Worm (Caenorhabditis elegans): ENCODE results near the gene Y39A1A.22.

Gene Y39A1A.22

DNA sequence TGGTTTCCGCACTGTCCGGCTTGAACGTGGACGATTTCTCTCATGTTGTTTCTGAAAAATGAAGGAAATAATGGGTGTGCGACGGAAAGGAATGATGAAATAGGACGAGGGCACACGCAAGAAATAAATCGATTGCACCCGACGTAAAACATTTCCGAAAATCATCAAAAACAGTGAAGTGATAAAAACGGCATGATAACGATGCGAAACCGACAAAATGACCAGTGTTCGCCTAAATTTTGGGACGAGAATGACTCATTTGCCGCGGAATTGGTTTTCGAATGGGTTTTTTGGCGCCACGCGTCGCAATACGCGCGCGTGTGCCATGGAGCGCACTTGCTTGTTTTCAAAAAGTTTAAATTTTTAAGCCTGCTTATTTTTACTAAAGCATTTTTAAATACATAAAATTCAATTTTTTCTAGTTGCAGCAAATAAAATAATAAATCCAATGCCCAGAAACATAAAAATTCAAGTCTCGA is 35.6 kb upstream of the Y39A1A.22 start, which contains the start of the genes tbb-1 and rib-2 (continued):
- TF ChIP-seq Y67H2A.10 (GFP tag; conservative IDR thresholded peaks at IDR 0.05): peak; percentile 94
- TF ChIP-seq ceh-58 (GFP tag; IDR thresholded peaks at IDR 0.05): no peak
- TF ChIP-seq snpc-1.1 (tag; optimal IDR thresholded peaks at IDR 0.05; ENCODE audit: insufficient read depth): peak; percentile 77
- no peak for TF ChIP-seq F22D6.2 (tag; optimal IDR thresholded peaks at IDR 0.05)
- no peak for TF ChIP-seq hlh-26 (GFP tag; conservative IDR thresholded peaks at IDR 0.05)
- TF ChIP-seq mes-4 (tag; optimal IDR thresholded peaks at IDR 0.05): no peak
- peak; percentile 38 for TF ChIP-seq die-1 (tag; optimal IDR thresholded peaks at IDR 0.05)
- TF ChIP-seq unc-130 (GFP tag; optimal IDR thresholded peaks at IDR 0.05): peak; percentile 96
- TF ChIP-seq hmg-20 (GFP tag; IDR thresholded peaks at IDR 0.05): peak; percentile 57; the same call in 1 of the 2 replicates
- peak; percentile 99 for TF ChIP-seq tlf-1 (GFP tag; optimal IDR thresholded peaks at IDR 0.05)
- no peak for TF ChIP-seq ztf-3 (GFP tag; optimal IDR thresholded peaks at IDR 0.05)
- peak; percentile 87 for TF ChIP-seq ceh-100 (GFP tag; IDR thresholded peaks at IDR 0.05)
- TF ChIP-seq madf-3 (GFP tag; IDR thresholded peaks at IDR 0.05): peak; percentile 97
- peak; percentile 85 for TF ChIP-seq cebp-1 (GFP tag; IDR thresholded peaks at IDR 0.05)
- peak; percentile 93 for TF ChIP-seq cebp-1 (tag; optimal IDR thresholded peaks at IDR 0.05)
- peak; percentile 76 for TF ChIP-seq tbp1 (GFP tag; optimal IDR thresholded peaks at IDR 0.05)
- TF ChIP-seq mxl-1 (tag; optimal IDR thresholded peaks at IDR 0.05): no peak
- TF ChIP-seq ZK185.1 (tag; optimal IDR thresholded peaks at IDR 0.05; ENCODE audit: poor library complexity, severe bottlenecking): no peak
- peak; percentile 97 for TF ChIP-seq let-607 (tag; optimal IDR thresholded peaks at IDR 0.05)
- TF ChIP-seq T26A5.8 (tag; optimal IDR thresholded peaks at IDR 0.05): no peak
- peak; percentile 97 for TF ChIP-seq athp-1 (tag; optimal IDR thresholded peaks at IDR 0.05)
- no peak for TF ChIP-seq B0261.1 (tag; optimal IDR thresholded peaks at IDR 0.05)
- TF ChIP-seq dpff-1 (tag; optimal IDR thresholded peaks at IDR 0.05): no peak
- no peak for TF ChIP-seq bed-1 (GFP tag; IDR thresholded peaks at IDR 0.05)
- TF ChIP-seq Y56A3A.18 (GFP tag; IDR thresholded peaks at IDR 0.05): no peak
- TF ChIP-seq attf-5 (GFP tag; optimal IDR thresholded peaks at IDR 0.05): peak; percentile 99
- peak; percentile 68 for TF ChIP-seq lin-40 (tag; optimal IDR thresholded peaks at IDR 0.05)
- peak; percentile 91 for TF ChIP-seq nfyb-1 (GFP tag; IDR thresholded peaks at IDR 0.05)
- no peak for TF ChIP-seq nfya-1 (tag; optimal IDR thresholded peaks at IDR 0.05; ENCODE audit: borderline replicate concordance, insufficient read depth)
- peak; percentile 96 for TF ChIP-seq pbrm-1 (GFP tag; IDR thresholded peaks at IDR 0.05)
- no peak for TF ChIP-seq rec-8 (tag; optimal IDR thresholded peaks at IDR 0.05)
- peak; percentile 99 for TF ChIP-seq dox-1 (GFP tag; IDR thresholded peaks at IDR 0.05)
- peak; percentile 97 for TF ChIP-seq B0019.2 (GFP tag; conservative IDR thresholded peaks at IDR 0.05)
- TF ChIP-seq hrde-1 (tag; optimal IDR thresholded peaks at IDR 0.05; ENCODE audit: borderline replicate concordance): peak; percentile 87
- peak; percentile 85 for TF ChIP-seq lir-1 (GFP tag; conservative IDR thresholded peaks at IDR 0.05)
- no peak for TF ChIP-seq hlh-12 (tag; optimal IDR thresholded peaks at IDR 0.05)
- TF ChIP-seq F57A8.1 (GFP tag; optimal IDR thresholded peaks at IDR 0.05): no peak
- peak; percentile 83 for TF ChIP-seq egl-44 (GFP tag; IDR thresholded peaks at IDR 0.05)
- peak; percentile 99 for TF ChIP-seq D2030.7 (GFP tag; IDR thresholded peaks at IDR 0.05)
- TF ChIP-seq hmg-1.2 (GFP tag; IDR thresholded peaks at IDR 0.05): peak; percentile 86
- TF ChIP-seq nhr-90 (tag; optimal IDR thresholded peaks at IDR 0.05): peak; percentile 82
- no peak for TF ChIP-seq gei-17 (GFP tag; optimal IDR thresholded peaks at IDR 0.05)
- TF ChIP-seq mcd-1 (GFP tag; IDR thresholded peaks at IDR 0.05): peak; percentile 98
- no peak for TF ChIP-seq zim-3 (tag; optimal IDR thresholded peaks at IDR 0.05)
- TF ChIP-seq egl-18 (GFP tag; IDR thresholded peaks at IDR 0.05): no peak
- no peak for TF ChIP-seq ceh-40 (GFP tag; IDR thresholded peaks at IDR 0.05)
- TF ChIP-seq ccch-3 (GFP tag; optimal IDR thresholded peaks at IDR 0.05): no peak
- peak; percentile 68 for TF ChIP-seq snpc-1.3 (tag; optimal IDR thresholded peaks at IDR 0.05; ENCODE audit: insufficient read depth)
